Fruit fly (Drosophila melanogaster) whole organism, adult: Measurements from ENCODE around the gene Cyp9f2.
A peak's percentile ranks its signal among the peaks of the same experiment; 100 is the strongest.

Experiments
- CG11617 ChIP-seq: fragments of 200-800 bp; sonication (Bioruptor generic); optimal IDR thresholded peaks from 2 replicates; lab custom pipeline; 2017; ENCODE audit warnings: mild to moderate bottlenecking, missing biosample characterization, missing genetic modification reagents, missing genetic modification characterization
- CG12768 ChIP-seq: fragments of 200-800 bp; sonication (Bioruptor generic); optimal IDR thresholded peaks from 2 replicates; lab custom pipeline; 2017; ENCODE audit warnings: missing biosample characterization, missing genetic modification characterization, mild to moderate bottlenecking, moderate library complexity, missing genetic modification reagents
- CG14711 ChIP-seq: fragments of 200-800 bp; sonication (Bioruptor generic); optimal IDR thresholded peaks from 2 replicates; lab custom pipeline; 2018; ENCODE audit warnings: missing biosample characterization, mild to moderate bottlenecking, missing genetic modification characterization, moderate library complexity
- CG1620 ChIP-seq: fragments of 200-800 bp; sonication (Bioruptor generic); optimal IDR thresholded peaks from 2 replicates; lab custom pipeline; 2016; ENCODE audit warnings: missing biosample characterization, missing genetic modification characterization
- CG33017 ChIP-seq: fragments of 200-800 bp; sonication (Bioruptor generic); optimal IDR thresholded peaks from 2 replicates; lab custom pipeline; 2018; ENCODE audit warnings: missing biosample characterization, mild to moderate bottlenecking, missing genetic modification characterization, moderate library complexity
- CG5204 ChIP-seq: fragments of 200-800 bp; sonication (Bioruptor generic); optimal IDR thresholded peaks from 2 replicates; lab custom pipeline; 2016; ENCODE audit warnings: missing biosample characterization, missing genetic modification characterization
- CG7045 ChIP-seq: fragments of 200-800 bp; sonication (Bioruptor generic); optimal IDR thresholded peaks from 2 replicates; lab custom pipeline; 2017; ENCODE audit warnings: missing biosample characterization, mild to moderate bottlenecking, missing genetic modification characterization
- CG7101 ChIP-seq: fragments of 200-800 bp; sonication (Bioruptor generic); optimal IDR thresholded peaks from 2 replicates; lab custom pipeline; 2018; ENCODE audit warnings: missing biosample characterization, mild to moderate bottlenecking, missing genetic modification characterization, moderate library complexity
- Clk ChIP-seq: fragments of 200-800 bp; sonication (Bioruptor generic); optimal IDR thresholded peaks from 2 replicates; lab custom pipeline; 2017; ENCODE audit warnings: missing biosample characterization, missing genetic modification characterization
- Crg-1 ChIP-seq: fragments of 200-800 bp; sonication (Bioruptor generic); optimal IDR thresholded peaks from 2 replicates; lab custom pipeline; 2016; ENCODE audit warnings: missing biosample characterization, missing genetic modification characterization
- Hr96 ChIP-seq: fragments of 200-800 bp; sonication (Bioruptor generic); optimal IDR thresholded peaks from 2 replicates; lab custom pipeline; 2016; ENCODE audit warnings: missing biosample characterization, missing genetic modification characterization
- Mnt ChIP-seq: fragments of 200-800 bp; sonication (Bioruptor generic); optimal IDR thresholded peaks from 2 replicates; lab custom pipeline; 2016; ENCODE audit warnings: missing biosample characterization, mild to moderate bottlenecking, missing genetic modification characterization
- bab1 ChIP-seq: fragments of 200-800 bp; sonication (Bioruptor generic); optimal IDR thresholded peaks from 3 replicates; lab custom pipeline; 2019; ENCODE audit warnings: missing biosample characterization, mild to moderate bottlenecking, missing genetic modification characterization, moderate library complexity
- cic ChIP-seq: fragments of 200-800 bp; sonication (Bioruptor generic); optimal IDR thresholded peaks from 2 replicates; lab custom pipeline; 2017; ENCODE audit warnings: missing biosample characterization, mild to moderate bottlenecking, missing genetic modification characterization, moderate library complexity
- cnc ChIP-seq, 2 experiments: fragments of >200 bp; optimal IDR thresholded peaks; 2 replicates each; lab custom pipeline; 2017
- kay ChIP-seq: fragments of 200-800 bp; sonication (Bioruptor generic); peaks from one replicate; lab custom pipeline; 2016; ENCODE audit warnings: missing biosample characterization, missing genetic modification characterization, borderline replicate concordance
- ovo ChIP-seq: fragments of 200-800 bp; sonication (Bioruptor generic); optimal IDR thresholded peaks from 2 replicates; lab custom pipeline; 2016; ENCODE audit warnings: missing biosample characterization, missing genetic modification characterization
- pad ChIP-seq: fragments of 200-800 bp; sonication (Bioruptor generic); optimal IDR thresholded peaks from 3 replicates; lab custom pipeline; 2017; ENCODE audit warnings: missing biosample characterization, missing genetic modification characterization, mild to moderate bottlenecking, moderate library complexity, missing genetic modification reagents
- tj ChIP-seq: fragments of 200-800 bp; sonication (Bioruptor generic); optimal IDR thresholded peaks from 3 replicates; lab custom pipeline; 2017; ENCODE audit warnings: missing biosample characterization, mild to moderate bottlenecking, missing genetic modification characterization, moderate library complexity
- toe ChIP-seq: fragments of 200-800 bp; sonication (Bioruptor generic); optimal IDR thresholded peaks from 2 replicates; lab custom pipeline; 2016; ENCODE audit warnings: missing biosample characterization, missing genetic modification characterization

The Cyp9f2 gene

dm6 chr3R:12439401-12440143, 33.7 kb upstream of the Cyp9f2 start, which contains the start of gene Desat1:
Gene Desat1 (plus strand): TSS chr3R:12439600.
- peak; percentile 6 for TF ChIP-seq CG33017 (tag; lab: Kevin White, UChicago)
- TF ChIP-seq CG11617 (GFP tag; lab: Kevin White, UChicago) = peak; percentile 9
- no peak for TF ChIP-seq cnc (optimal IDR thresholded peaks at IDR 0.05; lab: Kevin White, UChicago)
- TF ChIP-seq Hr96 (GFP tag; lab: Kevin White, UChicago) = no peak
- no peak for TF ChIP-seq CG1620 (GFP tag; lab: Kevin White, UChicago)
- peak; percentile 20 for TF ChIP-seq CG7101 (tag; lab: Kevin White, UChicago)
- TF ChIP-seq CG5204 (GFP tag; lab: Kevin White, UChicago) = no peak
- peak; percentile 47 for TF ChIP-seq Crg-1 (GFP tag; lab: Kevin White, UChicago)
- TF ChIP-seq cic (GFP tag; lab: Kevin White, UChicago) = no peak
- TF ChIP-seq pad (GFP tag; lab: Kevin White, UChicago) = no peak
- peak; percentile 18 for TF ChIP-seq CG14711
- TF ChIP-seq Mnt = peak; percentile 36
- no peak for TF ChIP-seq tj (GFP tag; lab: Kevin White, UChicago)
- peak; percentile 23 for TF ChIP-seq bab1 (GFP tag; lab: Kevin White, UChicago)
- no peak for TF ChIP-seq kay

- TF ChIP-seq Mnt = no peak
- TF ChIP-seq CG12768 (GFP tag; lab: Kevin White, UChicago) = no peak
- TF ChIP-seq cnc (optimal IDR thresholded peaks at IDR 0.05; lab: Kevin White, UChicago) = no peak
- no peak for TF ChIP-seq CG33017 (tag; lab: Kevin White, UChicago)
- TF ChIP-seq CG11617 (GFP tag; lab: Kevin White, UChicago) = no peak
- no peak for TF ChIP-seq bab1 (GFP tag; lab: Kevin White, UChicago)
- no peak for TF ChIP-seq kay
- no peak for TF ChIP-seq pad (GFP tag; lab: Kevin White, UChicago)
- TF ChIP-seq CG1620 (GFP tag; lab: Kevin White, UChicago) = no peak
- no peak for TF ChIP-seq tj (GFP tag; lab: Kevin White, UChicago)
- no peak for TF ChIP-seq toe (GFP tag; lab: Kevin White, UChicago)
- TF ChIP-seq CG7101 (tag; lab: Kevin White, UChicago) = no peak
- TF ChIP-seq CG14711 = no peak
- TF ChIP-seq ovo (GFP tag; lab: Kevin White, UChicago) = no peak
- no peak for TF ChIP-seq CG5204 (GFP tag; lab: Kevin White, UChicago)
- TF ChIP-seq Crg-1 (GFP tag; lab: Kevin White, UChicago) = no peak
- no peak for TF ChIP-seq Clk (GFP tag; lab: Kevin White, UChicago)
- TF ChIP-seq CG7045 (GFP tag; lab: Kevin White, UChicago) = no peak
- TF ChIP-seq cic (GFP tag; lab: Kevin White, UChicago) = no peak
Measured at dm6 chr3R:12439039-12439400, 33.2 kb upstream of the Cyp9f2 start, which contains the start of the genes CG17207 and CG46427. Gene CG17207 (minus strand): TSS chr3R:12439139. Gene CG46427 (minus strand): TSS chr3R:12439139.

dm6 chr3R:12435948-12436347, 30.1 kb upstream of the Cyp9f2 start, which contains the start of gene Desat2:
Gene Desat2 (plus strand): TSS chr3R:12436248.
- TF ChIP-seq bab1 (GFP tag; lab: Kevin White, UChicago) = no peak
- no peak for TF ChIP-seq CG1620 (GFP tag; lab: Kevin White, UChicago)
- no peak for TF ChIP-seq CG7101 (tag; lab: Kevin White, UChicago)
- TF ChIP-seq Hr96 (GFP tag; lab: Kevin White, UChicago) = no peak
- TF ChIP-seq Mnt = no peak
- TF ChIP-seq cnc (optimal IDR thresholded peaks at IDR 0.05; lab: Kevin White, UChicago) = no peak
- TF ChIP-seq kay = no peak
- TF ChIP-seq cic (GFP tag; lab: Kevin White, UChicago) = no peak
- no peak for TF ChIP-seq CG14711
- TF ChIP-seq ovo (GFP tag; lab: Kevin White, UChicago) = no peak
- no peak for TF ChIP-seq CG33017 (tag; lab: Kevin White, UChicago)
- no peak for TF ChIP-seq CG11617 (GFP tag; lab: Kevin White, UChicago)
- no peak for TF ChIP-seq toe (GFP tag; lab: Kevin White, UChicago)
- no peak for TF ChIP-seq pad (GFP tag; lab: Kevin White, UChicago)
- TF ChIP-seq CG7045 (GFP tag; lab: Kevin White, UChicago) = no peak
- no peak for TF ChIP-seq Crg-1 (GFP tag; lab: Kevin White, UChicago)

- TF ChIP-seq toe (GFP tag; lab: Kevin White, UChicago) (no peak), pad (GFP tag; lab: Kevin White, UChicago) (peak; percentile 39), ovo (GFP tag; lab: Kevin White, UChicago) (peak; percentile 16), bab1 (GFP tag; lab: Kevin White, UChicago) (peak; percentile 67), CG14711 (peak; percentile 91), kay (no peak), CG12768 (GFP tag; lab: Kevin White, UChicago) (peak; percentile 28), CG1620 (GFP tag; lab: Kevin White, UChicago) (no peak), CG5204 (GFP tag; lab: Kevin White, UChicago) (no peak), CG7101 (tag; lab: Kevin White, UChicago) (peak; percentile 56), CG33017 (tag; lab: Kevin White, UChicago) (peak; percentile 31), Clk (GFP tag; lab: Kevin White, UChicago) (peak; percentile 32), Hr96 (GFP tag; lab: Kevin White, UChicago) (no peak), Crg-1 (GFP tag; lab: Kevin White, UChicago) (peak; percentile 10), cnc (optimal IDR thresholded peaks at IDR 0.05; lab: Kevin White, UChicago) (peak in 1 of 2 experiments; percentile 10), Mnt (peak; percentile 51), CG11617 (GFP tag; lab: Kevin White, UChicago) (peak; percentile 72), CG7045 (GFP tag; lab: Kevin White, UChicago) (peak; percentile 38), cic (GFP tag; lab: Kevin White, UChicago) (peak; percentile 7), tj (GFP tag; lab: Kevin White, UChicago) (peak; percentile 12)
Measured at dm6 chr3R:12433764-12434163, 27.9 kb upstream of the Cyp9f2 start, which contains the start of the genes Aos1 and Srlp. Gene Aos1 (minus strand): TSS chr3R:12433822. Gene Srlp (plus strand): TSS chr3R:12434098.
